Worm (Caenorhabditis elegans) whole organism, L2 larva: ENCODE data around the gene cyp-14A3.

Source experiments
- aly-2 ChIP-seq: fragments of 150-350 bp; optimal IDR thresholded peaks from 2 replicates; lab custom pipeline; 2014; ENCODE audit warnings: missing biosample characterization, missing genetic modification characterization
- ceh-16 ChIP-seq: fragments of 150-350 bp; optimal IDR thresholded peaks from 2 replicates; lab custom pipeline; 2014; ENCODE audit warnings: missing biosample characterization, missing genetic modification characterization
- ceh-82 ChIP-seq: fragments of 150-350 bp; optimal IDR thresholded peaks from 2 replicates; lab custom pipeline; 2014; ENCODE audit warnings: missing biosample characterization, missing genetic modification characterization
- lin-11 ChIP-seq: fragments of 150-350 bp; sonication (generic microtip); optimal IDR thresholded peaks from 2 replicates; lab custom pipeline; 2014; ENCODE audit warnings: missing biosample characterization, missing genetic modification characterization, inconsistent platforms, mixed read lengths
- nhr-11 ChIP-seq: fragments of 150-350 bp; optimal IDR thresholded peaks from 2 replicates; lab custom pipeline; 2014; ENCODE audit warnings: missing biosample characterization, missing genetic modification characterization
- nhr-12 ChIP-seq: fragments of 150-350 bp; optimal IDR thresholded peaks from 2 replicates; lab custom pipeline; 2014; ENCODE audit warnings: missing biosample characterization, missing genetic modification characterization
- nhr-77 ChIP-seq: fragments of 150-350 bp; optimal IDR thresholded peaks from 2 replicates; lab custom pipeline; 2014; ENCODE audit warnings: missing biosample characterization, missing genetic modification characterization
- peb-1 ChIP-seq: fragments of 150-350 bp; optimal IDR thresholded peaks from 2 replicates; lab custom pipeline; 2014; ENCODE audit warnings: missing biosample characterization, missing genetic modification characterization
- snpc-4 ChIP-seq: fragments of 150-350 bp; optimal IDR thresholded peaks from 2 replicates; lab custom pipeline; 2014; ENCODE audit warnings: missing biosample characterization, missing genetic modification characterization
- unc-39 ChIP-seq: fragments of 150-350 bp; optimal IDR thresholded peaks from 2 replicates; lab custom pipeline; 2014; ENCODE audit warnings: missing biosample characterization, missing genetic modification characterization
- ztf-4 ChIP-seq: fragments of 150-350 bp; optimal IDR thresholded peaks from 2 replicates; lab custom pipeline; 2014; ENCODE audit warnings: missing biosample characterization, missing genetic modification characterization

DNA sequence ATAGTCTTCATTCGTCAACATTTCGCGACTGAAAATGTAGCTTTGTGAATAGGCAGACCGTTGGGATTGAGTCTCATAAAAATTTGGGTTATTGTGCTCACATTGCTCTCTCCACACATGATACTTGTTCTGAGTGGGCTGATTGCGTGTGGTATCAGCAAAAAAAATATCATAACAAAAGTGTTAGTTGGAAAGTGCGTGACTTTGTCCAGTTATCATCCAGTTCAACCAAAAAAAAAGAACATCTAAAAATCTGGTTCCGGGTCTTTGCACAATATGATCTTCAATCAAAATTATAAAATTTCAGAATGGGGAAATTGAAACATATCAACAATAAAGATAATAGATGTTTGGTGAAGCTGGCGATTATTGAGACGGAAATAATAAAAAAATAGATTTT is 26.5 kb upstream of the cyp-14A3 start, which contains the start of gene srd-39:
- TF ChIP-seq ceh-82 = no peak
- TF ChIP-seq peb-1 (tag; lab: Kevin White, UChicago) = no peak
- no peak for TF ChIP-seq nhr-11 (tag; lab: Kevin White, UChicago)
- TF ChIP-seq nhr-77 (tag; lab: Kevin White, UChicago) = no peak
- no peak for TF ChIP-seq ceh-16 (tag; lab: Kevin White, UChicago)
- TF ChIP-seq snpc-4 (tag; lab: Kevin White, UChicago) = no peak
- no peak for TF ChIP-seq aly-2 (tag; lab: Kevin White, UChicago)
- no peak for TF ChIP-seq nhr-12
- TF ChIP-seq unc-39 (tag; lab: Kevin White, UChicago) = no peak
- TF ChIP-seq ztf-4 (tag; lab: Kevin White, UChicago) = no peak
- TF ChIP-seq lin-11 (tag; lab: Kevin White, UChicago) = no peak
